ENCODE assay signal across 3 fruit fly cellular contexts in genomic region chr3R:25466166-25466565, dm6.
TF ChIP-seq lines count a peak whose summit lies in the region.

No protein-coding gene starts in this region.

- no peak for TF ChIP-seq CTCF in whole organism, embryonic (GFP tag; optimal IDR thresholded peaks at IDR 0.05; lab: Kevin White, UChicago)

TF ChIP-seq in whole organism, embryonic, 481 proteins besides CTCF, POLR2A, EP300 and RAD21:
- TF ChIP-seq NK7.1 (GFP tag; optimal IDR thresholded peaks at IDR 0.05; lab: Kevin White, UChicago): no peak
- TF ChIP-seq sqz (GFP tag; optimal IDR thresholded peaks at IDR 0.05; lab: Kevin White, UChicago): peak; percentile 26
TF ChIP-seq in whole organism, embryonic: peak in this region for 1.

TF ChIP-seq in whole organism, prepupa, 60 proteins besides CTCF, POLR2A, EP300 and RAD21:
- TF ChIP-seq vri (GFP tag; optimal IDR thresholded peaks at IDR 0.05; lab: Kevin White, UChicago) (peak; percentile 28), Hr4 (GFP tag; optimal IDR thresholded peaks at IDR 0.05; lab: Kevin White, UChicago) (no peak)

TF ChIP-seq in whole organism, wandering third instar larva, 38 proteins besides CTCF, POLR2A, EP300 and RAD21:
- TF ChIP-seq foxo (GFP tag; optimal IDR thresholded peaks at IDR 0.05; lab: Kevin White, UChicago): no peak
- TF ChIP-seq Rel (GFP tag; optimal IDR thresholded peaks at IDR 0.05; lab: Kevin White, UChicago): no peak
- TF ChIP-seq Rel (tag; optimal IDR thresholded peaks at IDR 0.05; lab: Kevin White, UChicago): peak; percentile 98
